Fruit fly (Drosophila melanogaster) whole organism, embryonic: ENCODE results near the gene kni.

Experiments used
- Abd-B ChIP-seq: fragments of 200-800 bp; sonication (Bioruptor generic); optimal IDR thresholded peaks from 2 replicates; lab custom pipeline; 2018; ENCODE audit warnings: missing biosample characterization, mild to moderate bottlenecking, missing genetic modification characterization, moderate library complexity
- CG11247 ChIP-seq: fragments of 200-800 bp; sonication (Bioruptor generic); IDR thresholded peaks from 2 replicates; pipeline ENCODE4 v1.3.6; 2022; ENCODE audit warnings: missing biosample characterization, missing genetic modification characterization
- CG2116 ChIP-seq: fragments of 200-800 bp; sonication (Bioruptor generic); optimal IDR thresholded peaks from 3 replicates; lab custom pipeline; 2018; ENCODE audit warnings: missing biosample characterization, mild to moderate bottlenecking, missing genetic modification characterization
- Gug ChIP-seq: fragments of 200-800 bp; sonication (Bioruptor generic); IDR thresholded peaks from 4 replicates; pipeline ENCODE4 v1.3.6; 2022; ENCODE audit warnings: missing biosample characterization, missing genetic modification characterization
- NfI ChIP-seq: fragments of 200-800 bp; sonication (Bioruptor generic); optimal IDR thresholded peaks from 3 replicates; lab custom pipeline; 2018; ENCODE audit warnings: missing biosample characterization, mild to moderate bottlenecking, missing genetic modification characterization, moderate library complexity
- ato ChIP-seq: fragments of 200-800 bp; sonication (Bioruptor generic); IDR thresholded peaks from 2 replicates; pipeline ENCODE4 v1.3.6; 2022; ENCODE audit warnings: missing biosample characterization, missing genetic modification characterization; ENCODE audit not compliant: partially characterized antibody
- dimm ChIP-seq: fragments of 200-800 bp; sonication (Bioruptor generic); IDR thresholded peaks from 2 replicates; pipeline ENCODE4 v1.3.6; 2022; ENCODE audit warnings: missing biosample characterization, missing genetic modification characterization
- slbo ChIP-seq: fragments of 200-800 bp; sonication (Bioruptor generic); IDR thresholded peaks from 2 replicates; pipeline ENCODE4 v1.3.6; 2022; ENCODE audit warnings: missing biosample characterization, missing genetic modification characterization
- usp ChIP-seq: fragments of >200 bp; optimal IDR thresholded peaks from 2 replicates; lab custom pipeline; 2017; ENCODE audit warnings: missing biosample characterization, missing genetic modification characterization

DNA sequence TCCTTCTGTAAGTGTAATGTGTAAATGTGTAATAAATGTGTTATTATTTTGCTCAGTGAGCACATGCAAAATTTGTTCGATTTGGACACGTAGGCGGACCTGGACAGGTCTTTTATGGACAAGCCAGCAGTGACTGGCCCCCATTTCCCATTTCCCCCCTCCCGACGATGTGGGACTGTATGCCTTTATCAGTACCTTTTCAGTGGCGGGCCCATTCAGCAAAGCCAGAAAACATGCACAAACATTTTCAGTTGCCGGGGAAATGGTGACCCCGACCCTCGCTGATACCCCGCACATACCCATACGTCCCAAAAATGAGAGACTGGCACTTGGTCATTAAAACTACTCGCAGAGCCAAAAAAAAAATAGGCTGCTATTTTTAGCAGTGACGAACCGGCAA lies 41.1 kb upstream of the kni start:
- no peak for TF ChIP-seq slbo (GFP tag; lab: Robert Waterston, UW)
- no peak for TF ChIP-seq Gug (GFP tag; lab: Robert Waterston, UW)
- no peak for TF ChIP-seq ato (GFP tag; lab: Robert Waterston, UW)
- no peak for TF ChIP-seq Abd-B (GFP tag; lab: Kevin White, UChicago)
- no peak for TF ChIP-seq CG11247 (GFP tag; lab: Robert Waterston, UW)
- TF ChIP-seq usp (GFP tag; lab: Kevin White, UChicago): no peak
- TF ChIP-seq NfI (GFP tag; lab: Kevin White, UChicago): no peak
- no peak for TF ChIP-seq CG2116
- TF ChIP-seq dimm (GFP tag; lab: Robert Waterston, UW): no peak
